Fruit fly (Drosophila melanogaster) whole organism, embryonic: ENCODE results near the gene CG17803.

Experiments
- Blimp-1 ChIP-seq: fragments of 200-800 bp; sonication (Bioruptor generic); optimal IDR thresholded peaks from 3 replicates; lab custom pipeline; 2018; ENCODE audit warnings: missing biosample characterization, missing genetic modification characterization, mild to moderate bottlenecking, moderate library complexity, missing genetic modification reagents
- CG10462 ChIP-seq: fragments of 200-800 bp; sonication (Bioruptor generic); optimal IDR thresholded peaks from 2 replicates; lab custom pipeline; 2016; ENCODE audit warnings: missing biosample characterization, missing genetic modification characterization
- CG11247 ChIP-seq: fragments of 200-800 bp; sonication (Bioruptor generic); IDR thresholded peaks from 2 replicates; pipeline ENCODE4 v1.3.6; 2022; ENCODE audit warnings: missing biosample characterization, missing genetic modification characterization
- CG11723 ChIP-seq: fragments of 200-800 bp; sonication (Bioruptor generic); optimal IDR thresholded peaks from 2 replicates; lab custom pipeline; 2017; ENCODE audit warnings: missing biosample characterization, mild to moderate bottlenecking, missing genetic modification characterization
- CG15601 ChIP-seq: fragments of 200-800 bp; sonication (Bioruptor generic); optimal IDR thresholded peaks from 3 replicates; lab custom pipeline; 2019; ENCODE audit warnings: missing biosample characterization, mild to moderate bottlenecking, missing genetic modification characterization, moderate library complexity
- CG17829 ChIP-seq: fragments of 200-800 bp; optimal IDR thresholded peaks from 2 replicates; lab custom pipeline; 2019; ENCODE audit warnings: missing biosample characterization, mild to moderate bottlenecking, missing genetic modification characterization, moderate library complexity
- CG1792 ChIP-seq: fragments of 200-800 bp; sonication (Bioruptor generic); optimal IDR thresholded peaks from 2 replicates; lab custom pipeline; 2016; ENCODE audit warnings: missing biosample characterization, missing genetic modification characterization
- CG18764 ChIP-seq: fragments of 200-800 bp; sonication (Bioruptor generic); optimal IDR thresholded peaks from 3 replicates; lab custom pipeline; 2016; ENCODE audit warnings: missing biosample characterization, missing genetic modification characterization
- CG2202 ChIP-seq: fragments of 200-800 bp; sonication (Bioruptor generic); optimal IDR thresholded peaks from 2 replicates; lab custom pipeline; 2018; ENCODE audit warnings: missing biosample characterization, mild to moderate bottlenecking, missing genetic modification characterization
- CG3065 ChIP-seq: fragments of 200-800 bp; sonication (Bioruptor generic); optimal IDR thresholded peaks from 2 replicates; lab custom pipeline; 2016; ENCODE audit warnings: missing biosample characterization, missing genetic modification characterization
- CG31365 ChIP-seq: fragments of 200-800 bp; sonication (Bioruptor generic); optimal IDR thresholded peaks from 2 replicates; lab custom pipeline; 2018; ENCODE audit warnings: missing biosample characterization, mild to moderate bottlenecking, missing genetic modification characterization
- CG33213 ChIP-seq: fragments of 200-800 bp; sonication (Bioruptor generic); optimal IDR thresholded peaks from 3 replicates; lab custom pipeline; 2016; ENCODE audit warnings: missing biosample characterization, missing genetic modification characterization
- CG34422 ChIP-seq: fragments of 200-800 bp; sonication (Bioruptor generic); IDR thresholded peaks from 3 replicates; pipeline ENCODE4 v1.3.6; 2022; ENCODE audit warnings: missing biosample characterization, missing genetic modification characterization
- CG4707 ChIP-seq: fragments of 200-800 bp; sonication (Bioruptor generic); optimal IDR thresholded peaks from 2 replicates; lab custom pipeline; 2018; ENCODE audit warnings: missing biosample characterization, mild to moderate bottlenecking, missing genetic modification characterization, moderate library complexity
- CG5953 ChIP-seq: fragments of 200-800 bp; sonication (Bioruptor generic); IDR thresholded peaks from 2 replicates; pipeline ENCODE4 v1.3.6; 2022; ENCODE audit warnings: missing biosample characterization, missing genetic modification characterization
- CG6854 ChIP-seq: fragments of 200-800 bp; sonication (Bioruptor generic); optimal IDR thresholded peaks from 3 replicates; lab custom pipeline; 2017; ENCODE audit warnings: missing biosample characterization, mild to moderate bottlenecking, missing genetic modification characterization
- Camta ChIP-seq: fragments of 200-800 bp; sonication (Bioruptor generic); optimal IDR thresholded peaks from 2 replicates; lab custom pipeline; 2016; ENCODE audit warnings: missing biosample characterization, missing genetic modification characterization
- Chrac-16 ChIP-seq: fragments of 200-800 bp; sonication (Bioruptor generic); optimal IDR thresholded peaks from 3 replicates; lab custom pipeline; 2016; ENCODE audit warnings: missing biosample characterization, missing genetic modification characterization
- Fer3 ChIP-seq: fragments of 200-800 bp; sonication (Bioruptor generic); optimal IDR thresholded peaks from 2 replicates; lab custom pipeline; 2018; ENCODE audit warnings: missing biosample characterization, mild to moderate bottlenecking, missing genetic modification characterization, moderate library complexity
- H15 ChIP-seq: fragments of 200-800 bp; sonication (Bioruptor generic); IDR thresholded peaks from 3 replicates; pipeline ENCODE4 v1.3.6; 2022; ENCODE audit warnings: missing biosample characterization, missing genetic modification characterization
- HLH3B ChIP-seq: fragments of 200-800 bp; sonication (Bioruptor generic); IDR thresholded peaks from 2 replicates; pipeline ENCODE4 v1.3.6; 2022; ENCODE audit warnings: missing biosample characterization, missing genetic modification characterization
- HmgZ ChIP-seq: fragments of 200-800 bp; sonication (Bioruptor generic); optimal IDR thresholded peaks from 2 replicates; lab custom pipeline; 2018; ENCODE audit warnings: missing biosample characterization, mild to moderate bottlenecking, missing genetic modification characterization
- Lpt ChIP-seq: fragments of >200 bp; optimal IDR thresholded peaks from 2 replicates; lab custom pipeline; 2018; ENCODE audit warnings: missing biosample characterization, missing genetic modification characterization
- Oaz ChIP-seq: fragments of 200-800 bp; sonication (Bioruptor generic); IDR thresholded peaks from 2 replicates; pipeline ENCODE4 v1.3.6; 2022; ENCODE audit warnings: missing biosample characterization, missing genetic modification characterization
- Rx ChIP-seq: fragments of 200-800 bp; sonication (Bioruptor generic); IDR thresholded peaks from 2 replicates; pipeline ENCODE4 v1.3.6; 2022; ENCODE audit warnings: missing biosample characterization, missing genetic modification characterization
- Six4 ChIP-seq: fragments of 200-800 bp; sonication (Bioruptor generic); optimal IDR thresholded peaks from 2 replicates; lab custom pipeline; 2016; ENCODE audit warnings: missing biosample characterization, missing genetic modification characterization
- Spps ChIP-seq: fragments of 200-800 bp; sonication (Bioruptor generic); optimal IDR thresholded peaks from 2 replicates; lab custom pipeline; 2018; ENCODE audit warnings: missing biosample characterization, mild to moderate bottlenecking, missing genetic modification characterization
- Trl ChIP-seq, 3 experiments: fragments of >200 bp in 2 of 3; fragments of 200-800 bp in 1 of 3; sonication (Bioruptor generic) in 1 of 3; optimal IDR thresholded peaks; 2 replicates in 1 of 3; 3 replicates in 2 of 3; lab custom pipeline; 2016 to 2017; ENCODE audit warnings: missing biosample characterization in 1 of 3, missing genetic modification characterization in 1 of 3
- Vsx1 ChIP-seq: fragments of 200-800 bp; sonication (Bioruptor generic); optimal IDR thresholded peaks from 2 replicates; lab custom pipeline; 2017; ENCODE audit warnings: missing biosample characterization, mild to moderate bottlenecking, missing genetic modification characterization, missing genetic modification reagents
- ab ChIP-seq: fragments of 200-800 bp; sonication (Bioruptor generic); optimal IDR thresholded peaks from 2 replicates; lab custom pipeline; 2016; ENCODE audit warnings: missing biosample characterization, missing genetic modification characterization
- ap ChIP-seq: fragments of 200-800 bp; sonication (Bioruptor generic); IDR thresholded peaks from 2 replicates; pipeline ENCODE4 v1.3.6; 2022; ENCODE audit warnings: missing biosample characterization, missing genetic modification characterization
- ash1 ChIP-seq: fragments of 200-800 bp; sonication (Bioruptor generic); optimal IDR thresholded peaks from 2 replicates; lab custom pipeline; 2018; ENCODE audit warnings: missing biosample characterization, mild to moderate bottlenecking, missing genetic modification characterization
- bowl ChIP-seq: fragments of 200-800 bp; sonication (Bioruptor generic); IDR thresholded peaks from 2 replicates; pipeline ENCODE4 v1.3.6; 2022; ENCODE audit warnings: missing biosample characterization, missing genetic modification characterization
- btn ChIP-seq: fragments of 200-800 bp; sonication (Bioruptor generic); optimal IDR thresholded peaks from 2 replicates; lab custom pipeline; 2016; ENCODE audit warnings: missing biosample characterization, missing genetic modification characterization
- danr ChIP-seq: fragments of 200-800 bp; sonication (Bioruptor generic); IDR thresholded peaks from 2 replicates; pipeline ENCODE4 v1.3.6; 2022; ENCODE audit warnings: missing biosample characterization, missing genetic modification characterization
- eve ChIP-seq, 2 experiments: fragments of >200 bp; optimal IDR thresholded peaks; 2 replicates each; lab custom pipeline; 2017; ENCODE audit warnings: missing biosample characterization in 2 of 2, missing genetic modification characterization in 2 of 2
- fu2 ChIP-seq: fragments of 200-800 bp; sonication (Bioruptor generic); optimal IDR thresholded peaks from 2 replicates; lab custom pipeline; 2016; ENCODE audit warnings: missing biosample characterization, missing genetic modification characterization
- ind ChIP-seq: fragments of 200-800 bp; sonication (Bioruptor generic); optimal IDR thresholded peaks from 3 replicates; lab custom pipeline; 2016; ENCODE audit warnings: missing biosample characterization, missing genetic modification characterization
- kay ChIP-seq: fragments of 200-800 bp; sonication (Bioruptor generic); optimal IDR thresholded peaks from 2 replicates; lab custom pipeline; 2016; ENCODE audit warnings: missing biosample characterization, missing genetic modification characterization
- klu ChIP-seq: fragments of 200-800 bp; sonication (Bioruptor generic); IDR thresholded peaks from 2 replicates; pipeline ENCODE4 v1.3.6; 2022; ENCODE audit warnings: missing biosample characterization, missing genetic modification characterization
- lbe ChIP-seq: fragments of 200-800 bp; sonication (Bioruptor generic); optimal IDR thresholded peaks from 2 replicates; lab custom pipeline; 2016; ENCODE audit warnings: missing biosample characterization, mild to moderate bottlenecking, missing genetic modification characterization
- lola ChIP-seq, 3 experiments: fragments of >200 bp in 2 of 3; fragments of 200-800 bp in 1 of 3; sonication (Bioruptor generic) in 1 of 3; optimal IDR thresholded peaks; 2 replicates each; lab custom pipeline; 2017 to 2019; ENCODE audit warnings: missing biosample characterization in 3 of 3, missing genetic modification characterization in 3 of 3, mild to moderate bottlenecking in 1 of 3, moderate library complexity in 1 of 3
- mirr ChIP-seq: fragments of 200-800 bp; sonication (Bioruptor generic); optimal IDR thresholded peaks from 3 replicates; lab custom pipeline; 2018; ENCODE audit warnings: missing biosample characterization, mild to moderate bottlenecking, missing genetic modification characterization
- nerfin-2 ChIP-seq: fragments of 200-800 bp; sonication (Bioruptor generic); IDR thresholded peaks from 2 replicates; pipeline ENCODE4 v1.3.6; 2022; ENCODE audit warnings: missing biosample characterization, missing genetic modification characterization; ENCODE audit not compliant: partially characterized antibody
- nmo ChIP-seq: fragments of 200-800 bp; sonication (Bioruptor generic); optimal IDR thresholded peaks from 2 replicates; lab custom pipeline; 2018; ENCODE audit warnings: missing biosample characterization, mild to moderate bottlenecking, missing genetic modification characterization, moderate library complexity
- p53 ChIP-seq: fragments of 200-800 bp; sonication (Bioruptor generic); optimal IDR thresholded peaks from 2 replicates; lab custom pipeline; 2016; ENCODE audit warnings: missing biosample characterization, missing genetic modification characterization
- pita ChIP-seq: fragments of 200-800 bp; sonication (Bioruptor generic); optimal IDR thresholded peaks from 2 replicates; lab custom pipeline; 2017; ENCODE audit warnings: missing biosample characterization, mild to moderate bottlenecking, missing genetic modification characterization
- vvl ChIP-seq: fragments of 200-800 bp; sonication (Bioruptor generic); IDR thresholded peaks from 2 replicates; pipeline ENCODE4 v1.3.6; 2022; ENCODE audit warnings: missing biosample characterization, missing genetic modification characterization
- zen2 ChIP-seq: fragments of 200-800 bp; sonication (Bioruptor generic); IDR thresholded peaks from 3 replicates; pipeline ENCODE4 v1.3.6; 2022; ENCODE audit warnings: missing biosample characterization, missing genetic modification characterization; ENCODE audit not compliant: partially characterized antibody

The CG17803 gene

DNA sequence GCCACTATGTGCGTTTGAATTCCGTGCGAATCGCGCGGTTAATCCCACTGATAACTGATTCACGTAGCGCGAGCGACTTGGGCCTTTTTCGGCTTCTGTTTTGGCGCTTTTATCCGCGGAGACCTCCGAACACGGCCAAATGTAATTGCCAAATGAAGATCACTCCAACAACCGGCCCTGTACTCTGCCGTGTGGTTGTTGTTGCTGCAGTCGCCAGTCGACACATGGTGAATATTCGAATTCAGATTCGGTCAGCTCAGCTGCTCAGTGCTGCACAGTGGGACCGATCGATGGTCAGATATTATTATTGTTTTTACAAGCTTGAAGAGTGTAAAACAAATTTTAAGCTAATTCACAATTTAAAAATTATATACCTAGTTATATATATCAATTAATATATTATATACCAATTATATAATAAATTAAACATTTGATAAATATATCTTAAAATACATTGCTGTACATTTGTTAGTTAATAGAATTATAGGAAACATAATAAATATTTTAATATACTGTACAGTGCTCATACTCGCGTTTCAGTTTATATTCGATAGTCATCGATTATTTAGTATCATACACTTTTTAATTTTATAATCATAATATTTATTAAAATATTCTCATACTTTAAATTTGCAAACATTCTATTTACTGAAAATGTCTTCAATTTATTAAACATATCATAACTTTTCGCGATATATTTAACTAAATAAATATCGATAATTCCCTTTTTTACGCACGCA is 6.8 kb downstream of the CG17803 start, which contains the start of gene CG43102 (continued):
- peak; percentile 77 for TF ChIP-seq H15 (GFP tag; lab: Robert Waterston, UW)
- TF ChIP-seq Spps (tag; lab: Kevin White, UChicago) = no peak
- TF ChIP-seq CG5953 (GFP tag; lab: Robert Waterston, UW) = peak; percentile 82
- TF ChIP-seq Fer3 = peak; percentile 74
- peak; percentile 69 for TF ChIP-seq nmo (GFP tag; lab: Kevin White, UChicago)
- TF ChIP-seq HLH3B (GFP tag; lab: Robert Waterston, UW) = peak; percentile 74
- TF ChIP-seq Chrac-16 (GFP tag; lab: Kevin White, UChicago) = peak; percentile 49
- no peak for TF ChIP-seq CG31365 (tag; lab: Kevin White, UChicago)
- TF ChIP-seq Trl (optimal IDR thresholded peaks at IDR 0.05; lab: Kevin White, UChicago) = no peak
- TF ChIP-seq Trl (GFP tag; optimal IDR thresholded peaks at IDR 0.05; lab: Kevin White, UChicago) = peak; percentile 3
- peak; percentile 86 for TF ChIP-seq vvl
- no peak for TF ChIP-seq btn
- peak; percentile 91 for TF ChIP-seq CG4707 (GFP tag; lab: Kevin White, UChicago)
- TF ChIP-seq CG11247 (GFP tag; lab: Robert Waterston, UW) = peak; percentile 76
- TF ChIP-seq eve (GFP tag; optimal IDR thresholded peaks at IDR 0.05; lab: Kevin White, UChicago) = no peak
- TF ChIP-seq ind = peak; percentile 71
- peak; percentile 10; the same call in 1 of the 2 replicates for TF ChIP-seq Rx
- TF ChIP-seq CG17829 (tag; lab: Kevin White, UChicago) = peak; percentile 78
- peak; percentile 79 for TF ChIP-seq CG34422
- TF ChIP-seq mirr (GFP tag; lab: Kevin White, UChicago) = peak; percentile 55
- TF ChIP-seq nerfin-2 = no peak
- peak; percentile 62 for TF ChIP-seq HmgZ (tag; lab: Kevin White, UChicago)
- peak; percentile 14 for TF ChIP-seq Camta (GFP tag; lab: Kevin White, UChicago)
- peak; percentile 39 for TF ChIP-seq CG6854 (GFP tag; lab: Kevin White, UChicago)
- TF ChIP-seq Vsx1 (GFP tag; lab: Kevin White, UChicago) = peak; percentile 31
- TF ChIP-seq Lpt = no peak
- no peak for TF ChIP-seq CG10462
- no peak for TF ChIP-seq CG2202 (tag; lab: Kevin White, UChicago)
- no peak for TF ChIP-seq danr (GFP tag; lab: Robert Waterston, UW)
- peak; percentile 33 for TF ChIP-seq CG11723 (GFP tag; lab: Kevin White, UChicago)
- TF ChIP-seq Blimp-1 (GFP tag; lab: Kevin White, UChicago) = peak; percentile 63
- no peak for TF ChIP-seq CG3065
- no peak for TF ChIP-seq fu2 (GFP tag; lab: Kevin White, UChicago)
- TF ChIP-seq ab (GFP tag; lab: Kevin White, UChicago) = no peak
- no peak; the same call in 1 of the 2 replicates for TF ChIP-seq klu (GFP tag; lab: Robert Waterston, UW)
- TF ChIP-seq lola (GFP tag; optimal IDR thresholded peaks at IDR 0.05; lab: Kevin White, UChicago) = peak in 1 of 3 experiments; percentile 38
- no peak for TF ChIP-seq Oaz
- peak; percentile 48; the same call in 1 of the 2 replicates for TF ChIP-seq ap (GFP tag; lab: Robert Waterston, UW)
- peak; percentile 68 for TF ChIP-seq CG15601 (tag; lab: Kevin White, UChicago)
- peak; percentile 49 for TF ChIP-seq CG33213 (GFP tag; lab: Kevin White, UChicago)
- peak; percentile 51 for TF ChIP-seq lbe (GFP tag; lab: Kevin White, UChicago)
- peak; percentile 49 for TF ChIP-seq Six4
- no peak for TF ChIP-seq p53
- TF ChIP-seq CG18764 (GFP tag; lab: Kevin White, UChicago) = peak; percentile 54
- TF ChIP-seq kay (GFP tag; lab: Kevin White, UChicago) = peak; percentile 11
- peak; percentile 50; the same call in 1 of the 2 replicates for TF ChIP-seq bowl
- TF ChIP-seq CG1792 (GFP tag; lab: Kevin White, UChicago) = no peak
- TF ChIP-seq ash1 = peak; percentile 18
- no peak for TF ChIP-seq pita (GFP tag; lab: Kevin White, UChicago)
- no peak; the same call in 2 of the 3 replicates for TF ChIP-seq zen2
